Fruit fly (Drosophila melanogaster): ENCODE data around the gene cact.

cact gene

DNA sequence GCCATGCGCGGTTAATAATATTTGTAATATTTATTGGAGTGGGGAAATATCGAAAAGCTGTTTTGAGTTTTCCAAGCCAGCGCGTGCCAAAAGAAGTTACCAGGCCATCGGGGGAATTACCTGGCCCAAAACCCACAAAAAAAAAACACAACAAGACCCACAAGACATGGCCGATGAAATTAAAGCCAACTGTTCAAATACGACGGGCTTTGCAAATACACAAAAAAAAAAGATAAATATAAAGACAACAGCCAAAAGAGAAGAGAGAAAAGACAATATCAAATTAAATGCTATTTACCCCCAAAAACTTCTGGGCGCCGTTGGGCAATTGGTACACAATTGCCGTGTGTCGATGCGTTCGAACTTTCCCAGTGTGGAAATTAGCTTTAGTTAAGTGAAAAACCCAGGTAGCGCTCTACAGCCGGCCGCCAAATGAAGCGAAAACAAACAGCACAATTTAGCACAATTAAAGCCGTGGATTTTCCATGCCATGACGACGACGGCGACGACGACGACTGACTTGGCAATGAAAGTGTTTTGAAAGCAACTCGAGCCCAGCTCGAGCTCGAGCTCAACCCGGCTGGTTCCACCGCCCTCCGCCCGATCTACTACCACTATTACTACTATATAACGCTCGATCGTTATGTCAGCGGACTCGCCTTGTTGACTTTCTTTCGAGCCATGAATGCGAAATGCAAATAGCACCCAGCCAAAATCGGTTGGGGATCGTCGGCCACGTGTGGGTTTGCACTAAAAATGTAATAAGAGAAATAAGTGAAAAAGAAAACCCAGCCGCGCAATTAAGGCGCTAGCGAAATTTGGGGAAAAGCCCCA lies 8.0 kb downstream of the cact start (continued):
- TF ChIP-seq gcm (GFP tag; optimal IDR thresholded peaks at IDR 0.05), result peak; percentile 8
- TF ChIP-seq mirr (GFP tag; optimal IDR thresholded peaks at IDR 0.05), result no peak
- peak; percentile 36; the same call in 1 of the 2 replicates for TF ChIP-seq danr (GFP tag; IDR thresholded peaks at IDR 0.05)
- TF ChIP-seq ewg (GFP tag; optimal IDR thresholded peaks at IDR 0.05), result peak; percentile 22
- no peak for TF ChIP-seq Bgb (GFP tag; IDR thresholded peaks at IDR 0.05; ENCODE audit: partially characterized antibody)
- no peak for TF ChIP-seq CG13123 (GFP tag; optimal IDR thresholded peaks at IDR 0.05)
- no peak for TF ChIP-seq lilli (GFP tag; optimal IDR thresholded peaks at IDR 0.05)
- peak; percentile 20 for TF ChIP-seq Nf-YB (GFP tag; optimal IDR thresholded peaks at IDR 0.05)
- peak; percentile 34; the same call in 1 of the 2 replicates for TF ChIP-seq CG3847 (GFP tag; IDR thresholded peaks at IDR 0.05)
- TF ChIP-seq CG34422 (GFP tag; IDR thresholded peaks at IDR 0.05), result no peak
- TF ChIP-seq gro (GFP tag; optimal IDR thresholded peaks at IDR 0.05), result peak; percentile 39
- TF ChIP-seq ara (GFP tag; IDR thresholded peaks at IDR 0.05), result no peak
- TF ChIP-seq gsb-n (tag; optimal IDR thresholded peaks at IDR 0.05), result peak; percentile 40
- TF ChIP-seq da (GFP tag; optimal IDR thresholded peaks at IDR 0.05), result peak; percentile 17
- TF ChIP-seq CG10147 (GFP tag; optimal IDR thresholded peaks at IDR 0.05), result peak; percentile 41
- 0 out of 2 replicates have a peak, but pooled peaks have one; percentile 21 for TF ChIP-seq wdn (GFP tag; IDR thresholded peaks at IDR 0.05)
- TF ChIP-seq chif (GFP tag; optimal IDR thresholded peaks at IDR 0.05), result no peak
- no peak for TF ChIP-seq CG17802 (tag; optimal IDR thresholded peaks at IDR 0.05)
- no peak for TF ChIP-seq wor (GFP tag; IDR thresholded peaks at IDR 0.05)
- no peak for TF ChIP-seq row (GFP tag; IDR thresholded peaks at IDR 0.05)
- TF ChIP-seq Fer2 (tag; optimal IDR thresholded peaks at IDR 0.05), result peak; percentile 12
- peak; percentile 44 for TF ChIP-seq CG3838 (GFP tag; optimal IDR thresholded peaks at IDR 0.05)
- TF ChIP-seq lola (GFP tag; optimal IDR thresholded peaks at IDR 0.05), result no peak
- peak; percentile 47 for TF ChIP-seq CG11398 (GFP tag; optimal IDR thresholded peaks at IDR 0.05)
- TF ChIP-seq Awh (GFP tag; IDR thresholded peaks at IDR 0.05), result peak; percentile 77
- peak; percentile 54; the same call in 2 of the 3 replicates for TF ChIP-seq so (GFP tag; IDR thresholded peaks at IDR 0.05)
- TF ChIP-seq CG3726 (GFP tag; IDR thresholded peaks at IDR 0.05), result no peak
- peak; percentile 40 for TF ChIP-seq NK7.1 (GFP tag; optimal IDR thresholded peaks at IDR 0.05)
- peak; percentile 58 for TF ChIP-seq CG18599 (GFP tag; optimal IDR thresholded peaks at IDR 0.05)
- TF ChIP-seq Pdp1 (GFP tag; optimal IDR thresholded peaks at IDR 0.05), result peak; percentile 14 to 53
- peak; percentile 37 for TF ChIP-seq dmrt99B (tag; optimal IDR thresholded peaks at IDR 0.05)
- no peak for TF ChIP-seq CG6683 (GFP tag; optimal IDR thresholded peaks at IDR 0.05)
- no peak for TF ChIP-seq Antp (GFP tag; optimal IDR thresholded peaks at IDR 0.05)
- TF ChIP-seq ERR (GFP tag; optimal IDR thresholded peaks at IDR 0.05), result no peak
- TF ChIP-seq oc (tag; optimal IDR thresholded peaks at IDR 0.05), result no peak
- peak; percentile 43 for TF ChIP-seq CrebB (tag; optimal IDR thresholded peaks at IDR 0.05)
- TF ChIP-seq CG13424 (tag; optimal IDR thresholded peaks at IDR 0.05), result peak; percentile 26
- peak; percentile 52 for TF ChIP-seq CG17359 (tag; optimal IDR thresholded peaks at IDR 0.05)
- no peak for TF ChIP-seq CG4617 (GFP tag; optimal IDR thresholded peaks at IDR 0.05; ENCODE audit: borderline replicate concordance)

dm6 chr2L:16317131-16317530 lies 8.9 kb downstream of the cact start:
- TF ChIP-seq HLH3B (GFP tag; IDR thresholded peaks at IDR 0.05), result 0 out of 2 replicates have a peak, but pooled peaks have one; percentile 16
- no peak for TF ChIP-seq ATbp (GFP tag; optimal IDR thresholded peaks at IDR 0.05)
- no peak for TF ChIP-seq Chrac-16 (GFP tag; optimal IDR thresholded peaks at IDR 0.05)
- TF ChIP-seq sr (GFP tag; IDR thresholded peaks at IDR 0.05), result 0 out of 3 replicates have a peak, but pooled peaks have one; percentile 25
- TF ChIP-seq CG11695 (GFP tag; IDR thresholded peaks at IDR 0.05), result no peak
- peak; percentile 17 for TF ChIP-seq Ets65A (GFP tag)
- no peak for TF ChIP-seq CG43689 (GFP tag; IDR thresholded peaks at IDR 0.05)
- TF ChIP-seq crol (GFP tag; IDR thresholded peaks at IDR 0.05), result 0 out of 2 replicates have a peak, but pooled peaks have one; percentile 50
- no peak for TF ChIP-seq dan (GFP tag; IDR thresholded peaks at IDR 0.05)
- no peak for TF ChIP-seq Dek (tag; optimal IDR thresholded peaks at IDR 0.05)
- TF ChIP-seq seq (GFP tag; IDR thresholded peaks at IDR 0.05), result 0 out of 2 replicates have a peak, but pooled peaks have one; percentile 18
- TF ChIP-seq CG18599 (GFP tag; optimal IDR thresholded peaks at IDR 0.05), result no peak
- peak; percentile 1 for TF ChIP-seq lab (GFP tag; optimal IDR thresholded peaks at IDR 0.05)

All from whole organism, embryonic.